Fruit fly (Drosophila melanogaster) whole organism, embryonic: Measurements from ENCODE around the gene crq.
A peak's percentile ranks its signal among the peaks of the same experiment; 100 is the strongest.

ENCODE experiments used
- Bgb ChIP-seq: fragments of 200-800 bp; sonication (Bioruptor generic); IDR thresholded peaks from 2 replicates; pipeline ENCODE4 v1.3.6; 2022; ENCODE audit warnings: missing biosample characterization, missing genetic modification characterization; ENCODE audit not compliant: partially characterized antibody
- CG10147 ChIP-seq: fragments of 200-800 bp; sonication (Bioruptor generic); optimal IDR thresholded peaks from 2 replicates; lab custom pipeline; 2019; ENCODE audit warnings: missing biosample characterization, mild to moderate bottlenecking, missing genetic modification characterization, moderate library complexity
- CG10274 ChIP-seq: fragments of 200-800 bp; sonication (Bioruptor generic); optimal IDR thresholded peaks from 3 replicates; lab custom pipeline; 2017; ENCODE audit warnings: missing biosample characterization, mild to moderate bottlenecking, missing genetic modification characterization
- CG10959 ChIP-seq: fragments of 200-800 bp; sonication (Bioruptor generic); IDR thresholded peaks from 2 replicates; pipeline ENCODE4 v1.3.6; 2022; ENCODE audit warnings: missing biosample characterization, missing genetic modification characterization
- CG10979 ChIP-seq: fragments of 200-800 bp; sonication (Bioruptor generic); optimal IDR thresholded peaks from 2 replicates; lab custom pipeline; 2018; ENCODE audit warnings: missing biosample characterization, mild to moderate bottlenecking, missing genetic modification characterization, moderate library complexity
- CG11085 ChIP-seq: fragments of 200-800 bp; sonication (Bioruptor generic); IDR thresholded peaks from 2 replicates; pipeline ENCODE4 v1.3.6; 2022; ENCODE audit warnings: missing biosample characterization, missing genetic modification characterization
- CG11456 ChIP-seq: fragments of 200-800 bp; sonication (Bioruptor generic); IDR thresholded peaks from 3 replicates; pipeline ENCODE4 v1.3.6; 2022; ENCODE audit warnings: missing biosample characterization, missing genetic modification characterization
- CG11696 ChIP-seq: fragments of 200-800 bp; sonication (Bioruptor generic); IDR thresholded peaks from 2 replicates; pipeline ENCODE4 v1.3.6; 2022; ENCODE audit warnings: missing biosample characterization, missing genetic modification characterization
- CG12942 ChIP-seq: fragments of 200-800 bp; sonication (Bioruptor generic); optimal IDR thresholded peaks from 3 replicates; lab custom pipeline; 2016; ENCODE audit warnings: missing biosample characterization, missing genetic modification characterization
- CG14441 ChIP-seq: fragments of 200-800 bp; sonication (Bioruptor generic); IDR thresholded peaks from 2 replicates; pipeline ENCODE4 v1.3.6; 2022; ENCODE audit warnings: missing biosample characterization, missing genetic modification characterization
- CG15479 ChIP-seq: fragments of 200-800 bp; sonication (Bioruptor generic); optimal IDR thresholded peaks from 3 replicates; lab custom pipeline; 2019; ENCODE audit warnings: missing biosample characterization, mild to moderate bottlenecking, missing genetic modification characterization, moderate library complexity
- CG1647 ChIP-seq: fragments of 200-800 bp; sonication (Bioruptor generic); optimal IDR thresholded peaks from 3 replicates; lab custom pipeline; 2016; ENCODE audit warnings: missing biosample characterization, missing genetic modification characterization
- CG18619 ChIP-seq: fragments of 200-800 bp; sonication (Bioruptor generic); optimal IDR thresholded peaks from 3 replicates; lab custom pipeline; 2017; ENCODE audit warnings: missing biosample characterization, mild to moderate bottlenecking, missing genetic modification characterization
- CG18764 ChIP-seq: fragments of 200-800 bp; sonication (Bioruptor generic); optimal IDR thresholded peaks from 3 replicates; lab custom pipeline; 2016; ENCODE audit warnings: missing biosample characterization, missing genetic modification characterization
- CG31388 ChIP-seq: fragments of 200-800 bp; sonication (Bioruptor generic); optimal IDR thresholded peaks from 2 replicates; lab custom pipeline; 2016; ENCODE audit warnings: missing biosample characterization, missing genetic modification characterization
- CG3838 ChIP-seq: fragments of 200-800 bp; sonication (Bioruptor generic); optimal IDR thresholded peaks from 3 replicates; lab custom pipeline; 2016; ENCODE audit warnings: missing biosample characterization, missing genetic modification characterization
- CG4282 ChIP-seq: fragments of 200-800 bp; sonication (Bioruptor generic); optimal IDR thresholded peaks from 2 replicates; lab custom pipeline; 2016; ENCODE audit warnings: missing biosample characterization, missing genetic modification characterization
- CG5180 ChIP-seq: fragments of 200-800 bp; sonication (Bioruptor generic); optimal IDR thresholded peaks from 3 replicates; lab custom pipeline; 2017; ENCODE audit warnings: missing biosample characterization, missing genetic modification characterization, mild to moderate bottlenecking, moderate library complexity, missing genetic modification reagents
- CG6854 ChIP-seq: fragments of 200-800 bp; sonication (Bioruptor generic); optimal IDR thresholded peaks from 3 replicates; lab custom pipeline; 2017; ENCODE audit warnings: missing biosample characterization, mild to moderate bottlenecking, missing genetic modification characterization
- Dll ChIP-seq: fragments of 200-800 bp; sonication (Bioruptor generic); IDR thresholded peaks from 4 replicates; pipeline ENCODE4 v1.3.6; 2022; ENCODE audit warnings: missing biosample characterization, missing genetic modification characterization; ENCODE audit not compliant: partially characterized antibody
- Doc2 ChIP-seq: fragments of 200-800 bp; sonication (Bioruptor generic); IDR thresholded peaks from 2 replicates; pipeline ENCODE4 v1.3.6; 2022; ENCODE audit warnings: missing biosample characterization, missing genetic modification characterization
- HLH4C ChIP-seq: fragments of 200-800 bp; sonication (Bioruptor generic); IDR thresholded peaks from 3 replicates; pipeline ENCODE4 v1.3.6; 2022; ENCODE audit warnings: missing biosample characterization, missing genetic modification characterization; ENCODE audit not compliant: partially characterized antibody
- Lhr ChIP-seq: fragments of 200-800 bp; sonication (Bioruptor generic); optimal IDR thresholded peaks from 3 replicates; lab custom pipeline; 2017; ENCODE audit warnings: mild to moderate bottlenecking, missing biosample characterization, missing genetic modification reagents, missing genetic modification characterization
- MTF-1 ChIP-seq: fragments of 200-800 bp; sonication (Bioruptor generic); optimal IDR thresholded peaks from 2 replicates; lab custom pipeline; 2018; ENCODE audit warnings: missing biosample characterization, mild to moderate bottlenecking, missing genetic modification characterization, borderline replicate concordance
- Max ChIP-seq: fragments of 200-800 bp; sonication (Bioruptor generic); optimal IDR thresholded peaks from 2 replicates; lab custom pipeline; 2016; ENCODE audit warnings: missing biosample characterization, mild to moderate bottlenecking, missing genetic modification characterization
- Stat92E ChIP-seq, 3 experiments: fragments of >200 bp in 2 of 3; fragments of 200-800 bp in 1 of 3; sonication (Bioruptor generic) in 1 of 3; optimal IDR thresholded peaks; 2 replicates each; lab custom pipeline; 2017 to 2019; ENCODE audit warnings: missing biosample characterization in 3 of 3, missing genetic modification characterization in 3 of 3, mild to moderate bottlenecking in 1 of 3, moderate library complexity in 1 of 3
- ase ChIP-seq: fragments of 200-800 bp; sonication (Bioruptor generic); IDR thresholded peaks from 3 replicates; pipeline ENCODE4 v1.3.6; 2022; ENCODE audit warnings: missing biosample characterization, missing genetic modification characterization
- az2 ChIP-seq: fragments of 200-800 bp; sonication (Bioruptor generic); optimal IDR thresholded peaks from 3 replicates; lab custom pipeline; 2016; ENCODE audit warnings: missing biosample characterization, missing genetic modification characterization
- chinmo ChIP-seq: fragments of 200-800 bp; sonication (Bioruptor generic); IDR thresholded peaks from 4 replicates; pipeline ENCODE4 v1.3.6; 2022; ENCODE audit warnings: missing biosample characterization, missing genetic modification characterization; ENCODE audit not compliant: partially characterized antibody
- chn ChIP-seq: fragments of 200-800 bp; sonication (Bioruptor generic); optimal IDR thresholded peaks from 2 replicates; lab custom pipeline; 2016; ENCODE audit warnings: missing biosample characterization, missing genetic modification characterization
- gsb ChIP-seq: fragments of 200-800 bp; sonication (Bioruptor generic); IDR thresholded peaks from 2 replicates; pipeline ENCODE4 v1.3.6; 2022; ENCODE audit warnings: missing biosample characterization, missing genetic modification characterization
- ham ChIP-seq: fragments of 200-800 bp; sonication (Bioruptor generic); IDR thresholded peaks from 2 replicates; pipeline ENCODE4 v1.3.6; 2022; ENCODE audit warnings: missing biosample characterization, missing genetic modification characterization
- hb ChIP-seq: fragments of 200-800 bp; sonication (Bioruptor generic); IDR thresholded peaks from 3 replicates; pipeline ENCODE4 v1.3.6; 2022; ENCODE audit warnings: missing biosample characterization, missing genetic modification characterization; ENCODE audit not compliant: partially characterized antibody
- her ChIP-seq: fragments of 200-800 bp; sonication (Bioruptor generic); optimal IDR thresholded peaks from 2 replicates; lab custom pipeline; 2016; ENCODE audit warnings: missing biosample characterization, missing genetic modification characterization
- knrl ChIP-seq: fragments of 200-800 bp; sonication (Bioruptor generic); IDR thresholded peaks from 3 replicates; pipeline ENCODE4 v1.3.6; 2022; ENCODE audit warnings: missing biosample characterization, missing genetic modification characterization; ENCODE audit not compliant: partially characterized antibody
- lab ChIP-seq: fragments of 200-800 bp; sonication (Bioruptor generic); optimal IDR thresholded peaks from 3 replicates; lab custom pipeline; 2017; ENCODE audit warnings: missing biosample characterization, missing genetic modification characterization, mild to moderate bottlenecking, moderate library complexity, missing genetic modification reagents
- lbe ChIP-seq: fragments of 200-800 bp; sonication (Bioruptor generic); optimal IDR thresholded peaks from 2 replicates; lab custom pipeline; 2016; ENCODE audit warnings: missing biosample characterization, mild to moderate bottlenecking, missing genetic modification characterization
- org-1 ChIP-seq: fragments of 200-800 bp; sonication (Bioruptor generic); optimal IDR thresholded peaks from 2 replicates; lab custom pipeline; 2017; ENCODE audit warnings: missing biosample characterization, missing genetic modification characterization
- p53 ChIP-seq: fragments of 200-800 bp; sonication (Bioruptor generic); optimal IDR thresholded peaks from 2 replicates; lab custom pipeline; 2016; ENCODE audit warnings: missing biosample characterization, missing genetic modification characterization
- phol ChIP-seq: fragments of 200-800 bp; sonication (Bioruptor generic); optimal IDR thresholded peaks from 3 replicates; lab custom pipeline; 2018; ENCODE audit warnings: missing biosample characterization, mild to moderate bottlenecking, missing genetic modification characterization, moderate library complexity
- pita ChIP-seq: fragments of 200-800 bp; sonication (Bioruptor generic); optimal IDR thresholded peaks from 2 replicates; lab custom pipeline; 2017; ENCODE audit warnings: missing biosample characterization, mild to moderate bottlenecking, missing genetic modification characterization
- pnt ChIP-seq: fragments of 200-800 bp; sonication (Bioruptor generic); optimal IDR thresholded peaks from 3 replicates; lab custom pipeline; 2016; ENCODE audit warnings: missing biosample characterization, missing genetic modification characterization
- row ChIP-seq: fragments of 200-800 bp; sonication (Bioruptor generic); IDR thresholded peaks from 3 replicates; pipeline ENCODE4 v1.3.6; 2022; ENCODE audit warnings: missing biosample characterization, missing genetic modification characterization
- sim ChIP-seq: fragments of 200-800 bp; sonication (Bioruptor generic); IDR thresholded peaks from 2 replicates; pipeline ENCODE4 v1.3.6; 2022; ENCODE audit warnings: missing biosample characterization, missing genetic modification characterization
- stc ChIP-seq: fragments of 200-800 bp; sonication (Bioruptor generic); IDR thresholded peaks from 2 replicates; pipeline ENCODE4 v1.3.6; 2022; ENCODE audit warnings: missing biosample characterization, missing genetic modification characterization
- toy ChIP-seq: fragments of 200-800 bp; sonication (Bioruptor generic); IDR thresholded peaks from 2 replicates; pipeline ENCODE4 v1.3.6; 2022; ENCODE audit warnings: missing biosample characterization, missing genetic modification characterization
- unpg ChIP-seq: fragments of 200-800 bp; sonication (Bioruptor generic); optimal IDR thresholded peaks from 3 replicates; lab custom pipeline; 2018; ENCODE audit warnings: missing biosample characterization, mild to moderate bottlenecking, missing genetic modification characterization, moderate library complexity
- vvl ChIP-seq: fragments of 200-800 bp; sonication (Bioruptor generic); IDR thresholded peaks from 2 replicates; pipeline ENCODE4 v1.3.6; 2022; ENCODE audit warnings: missing biosample characterization, missing genetic modification characterization

Gene crq

dm6 chr2L:441927-442691, 10.7 kb downstream of the crq start (continued):
- TF ChIP-seq CG5180 (peak; percentile 78), ase (GFP tag; lab: Robert Waterston, UW) (peak; percentile 80; the same call in 2 of the 3 replicates), row (peak; percentile 83), CG18619 (peak; percentile 56), CG4282 (GFP tag; lab: Kevin White, UChicago) (peak; percentile 50), CG1647 (peak; percentile 43), vvl (GFP tag; lab: Robert Waterston, UW) (peak; percentile 93), phol (tag; lab: Kevin White, UChicago) (peak; percentile 88), lab (GFP tag; lab: Kevin White, UChicago) (peak; percentile 65), p53 (GFP tag; lab: Kevin White, UChicago) (peak; percentile 72), Max (GFP tag; lab: Kevin White, UChicago) (peak; percentile 31), knrl (GFP tag; lab: Robert Waterston, UW) (no peak), CG10147 (GFP tag; lab: Kevin White, UChicago) (no peak), CG10274 (GFP tag; lab: Kevin White, UChicago) (no peak), CG31388 (GFP tag; lab: Kevin White, UChicago) (peak; percentile 43), CG11456 (GFP tag; lab: Robert Waterston, UW) (0 out of 3 replicates have a peak, but pooled peaks have one; percentile 56), HLH4C (GFP tag; lab: Robert Waterston, UW) (no peak), sim (GFP tag; lab: Robert Waterston, UW) (peak; percentile 70), Lhr (GFP tag; lab: Kevin White, UChicago) (no peak), pita (GFP tag; lab: Kevin White, UChicago) (no peak), stc (GFP tag; lab: Robert Waterston, UW) (peak; percentile 86), MTF-1 (GFP tag; lab: Kevin White, UChicago) (peak; percentile 75), Stat92E (GFP tag; optimal IDR thresholded peaks at IDR 0.05; lab: Kevin White, UChicago) (peak in 1 of 3 experiments; percentile 64), lbe (peak; percentile 92), gsb (GFP tag; lab: Robert Waterston, UW) (no peak; the same call in 1 of the 2 replicates), chinmo (peak; percentile 82; the same call in 2 of the 4 replicates), CG15479 (peak; percentile 63), unpg (GFP tag; lab: Kevin White, UChicago) (no peak), Bgb (no peak), CG12942 (GFP tag; lab: Kevin White, UChicago) (peak; percentile 79), toy (no peak), hb (GFP tag; lab: Robert Waterston, UW) (no peak), CG3838 (GFP tag; lab: Kevin White, UChicago) (peak; percentile 23), CG11696 (GFP tag; lab: Robert Waterston, UW) (peak; percentile 51; the same call in 1 of the 2 replicates), CG10979 (tag; lab: Kevin White, UChicago) (peak; percentile 91), Dll (GFP tag; lab: Robert Waterston, UW) (no peak), CG6854 (GFP tag; lab: Kevin White, UChicago) (peak; percentile 42), CG18764 (GFP tag; lab: Kevin White, UChicago) (peak; percentile 66), az2 (GFP tag; lab: Kevin White, UChicago) (peak; percentile 86), ham (GFP tag; lab: Robert Waterston, UW) (no peak), org-1 (GFP tag; lab: Kevin White, UChicago) (peak; percentile 70), pnt (GFP tag; lab: Kevin White, UChicago) (peak; percentile 90), CG10959 (GFP tag; lab: Robert Waterston, UW) (peak; percentile 90), her (peak; percentile 77), chn (peak; percentile 90), CG14441 (GFP tag; lab: Robert Waterston, UW) (peak; percentile 79), Doc2 (GFP tag; lab: Robert Waterston, UW) (no peak), CG11085 (GFP tag; lab: Robert Waterston, UW) (peak; percentile 7; the same call in 1 of the 2 replicates)
